Worm (Caenorhabditis elegans): ENCODE measurements around the gene aka-1.
A peak's percentile ranks its signal among the peaks of the same experiment; 100 is the strongest.

The aka-1 gene

ce11 chrII:7478487-7479234 lies at the start of gene aka-1, which contains the start of gene ubc-6:
aka-1 (minus strand) TSS chrII:7478537.
ubc-6 (plus strand) TSS chrII:7479187.
- TF ChIP-seq W03F9.2 (tag; optimal IDR thresholded peaks at IDR 0.05): peak; percentile 71
- peak; percentile 7 for TF ChIP-seq dao-5 (tag; optimal IDR thresholded peaks at IDR 0.05)
- TF ChIP-seq him-1 (tag; optimal IDR thresholded peaks at IDR 0.05): peak; percentile 78

ce11 chrII:7525458-7525857 lies 47.1 kb upstream of the aka-1 start, which contains the start of the genes ZK1290.7 and rnh-1.1:
ZK1290.7 (minus strand) TSS chrII:7525558.
rnh-1.1 (plus strand) TSS chrII:7525738.
- TF ChIP-seq W03F9.2 (tag; optimal IDR thresholded peaks at IDR 0.05) (no peak), dao-5 (tag; optimal IDR thresholded peaks at IDR 0.05) (no peak), him-1 (tag; optimal IDR thresholded peaks at IDR 0.05) (no peak)

ce11 chrII:7523281-7523680 lies 44.9 kb upstream of the aka-1 start, which contains the start of gene ZK1290.15:
ZK1290.15 (plus strand) TSS chrII:7523581.
- TF ChIP-seq W03F9.2 (tag; optimal IDR thresholded peaks at IDR 0.05) (no peak), dao-5 (tag; optimal IDR thresholded peaks at IDR 0.05) (no peak), him-1 (tag; optimal IDR thresholded peaks at IDR 0.05) (no peak)

- TF ChIP-seq him-1 (tag; optimal IDR thresholded peaks at IDR 0.05) (no peak), W03F9.2 (tag; optimal IDR thresholded peaks at IDR 0.05) (no peak), dao-5 (tag; optimal IDR thresholded peaks at IDR 0.05) (no peak)
Measured at ce11 chrII:7521420-7521819, 43.1 kb upstream of the aka-1 start.

- TF ChIP-seq W03F9.2 (tag; optimal IDR thresholded peaks at IDR 0.05) (no peak), dao-5 (tag; optimal IDR thresholded peaks at IDR 0.05) (no peak), him-1 (tag; optimal IDR thresholded peaks at IDR 0.05) (no peak)
Measured at ce11 chrII:7519221-7519620, 40.9 kb upstream of the aka-1 start, which contains the start of gene glb-9. glb-9 (minus strand) TSS chrII:7519321.

ce11 chrII:7505005-7505404 lies 26.7 kb upstream of the aka-1 start, which contains the start of gene C28F5.1:
C28F5.1 (plus strand) TSS chrII:7505305.
- TF ChIP-seq dao-5 (tag; optimal IDR thresholded peaks at IDR 0.05) (no peak), W03F9.2 (tag; optimal IDR thresholded peaks at IDR 0.05) (no peak), him-1 (tag; optimal IDR thresholded peaks at IDR 0.05) (no peak)

ce11 chrII:7499390-7499789 lies 21.1 kb upstream of the aka-1 start, which contains the start of gene srab-14:
srab-14 (minus strand) TSS chrII:7499490.
- TF ChIP-seq dao-5 (tag; optimal IDR thresholded peaks at IDR 0.05): no peak
- TF ChIP-seq W03F9.2 (tag; optimal IDR thresholded peaks at IDR 0.05): no peak
- TF ChIP-seq him-1 (tag; optimal IDR thresholded peaks at IDR 0.05): no peak

- no peak for TF ChIP-seq W03F9.2 (tag; optimal IDR thresholded peaks at IDR 0.05)
- TF ChIP-seq dao-5 (tag; optimal IDR thresholded peaks at IDR 0.05): no peak
- no peak for TF ChIP-seq him-1 (tag; optimal IDR thresholded peaks at IDR 0.05)
Measured at ce11 chrII:7496070-7496469, 17.7 kb upstream of the aka-1 start, which contains the start of gene spi-1. spi-1 (plus strand) TSS chrII:7496247.

ce11 chrII:7494155-7494554 lies 15.8 kb upstream of the aka-1 start, which contains the start of gene R10H1.1:
R10H1.1 (plus strand) TSS chrII:7494455.
- TF ChIP-seq W03F9.2 (tag; optimal IDR thresholded peaks at IDR 0.05): no peak
- TF ChIP-seq him-1 (tag; optimal IDR thresholded peaks at IDR 0.05): no peak
- no peak for TF ChIP-seq dao-5 (tag; optimal IDR thresholded peaks at IDR 0.05)

- TF ChIP-seq W03F9.2 (tag; optimal IDR thresholded peaks at IDR 0.05) (no peak), dao-5 (tag; optimal IDR thresholded peaks at IDR 0.05) (no peak)
Measured at ce11 chrII:7493599-7493998, 15.3 kb upstream of the aka-1 start, which contains the start of gene nas-23. nas-23 (minus strand) TSS chrII:7493699.

- TF ChIP-seq dao-5 (tag; optimal IDR thresholded peaks at IDR 0.05) (no peak), W03F9.2 (tag; optimal IDR thresholded peaks at IDR 0.05) (no peak), him-1 (tag; optimal IDR thresholded peaks at IDR 0.05) (no peak)
Measured at ce11 chrII:7489605-7490004, 11.3 kb upstream of the aka-1 start, which contains the start of gene D1022.9. D1022.9 (minus strand) TSS chrII:7489705.

- TF ChIP-seq W03F9.2 (tag; optimal IDR thresholded peaks at IDR 0.05) (no peak), dao-5 (tag; optimal IDR thresholded peaks at IDR 0.05) (no peak), him-1 (tag; optimal IDR thresholded peaks at IDR 0.05) (no peak)
Measured at ce11 chrII:7483009-7483408, 4.7 kb upstream of the aka-1 start, which contains the start of gene cah-2. cah-2 (minus strand) TSS chrII:7483109.

ce11 chrII:7469318-7469717 lies 9.0 kb downstream of the aka-1 start:
- TF ChIP-seq W03F9.2 (tag; optimal IDR thresholded peaks at IDR 0.05) (no peak), him-1 (tag; optimal IDR thresholded peaks at IDR 0.05) (no peak), dao-5 (tag; optimal IDR thresholded peaks at IDR 0.05) (no peak)

ce11 chrII:7465519-7465918 lies 12.8 kb downstream of the aka-1 start, which contains the start of gene sro-1:
sro-1 (minus strand) TSS chrII:7465619.
- TF ChIP-seq W03F9.2 (tag; optimal IDR thresholded peaks at IDR 0.05): no peak
- no peak for TF ChIP-seq dao-5 (tag; optimal IDR thresholded peaks at IDR 0.05)
- no peak for TF ChIP-seq him-1 (tag; optimal IDR thresholded peaks at IDR 0.05)

Data from whole organism, L4/young adult.